Worm (Caenorhabditis elegans): ENCODE measurements around the gene C18A11.3.

C18A11.3 gene

DNA sequence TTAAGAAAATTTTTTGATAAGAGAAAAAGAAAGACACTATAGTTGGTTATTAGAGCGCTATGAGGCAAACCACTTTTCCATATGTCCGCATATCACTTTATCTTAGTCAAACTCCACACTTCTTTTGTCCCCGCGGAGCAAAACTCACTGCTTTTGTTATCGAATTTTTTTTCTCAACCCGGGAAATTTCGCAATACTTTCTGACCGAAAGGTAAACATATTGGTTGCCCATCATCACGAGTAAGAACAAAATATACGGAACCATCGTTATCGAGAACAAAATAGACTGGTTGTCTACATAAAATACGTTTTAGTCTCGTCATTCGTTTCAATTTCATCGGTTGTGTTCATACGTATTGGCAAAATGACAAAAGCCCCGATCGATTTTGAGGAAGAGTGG lies 8.4 kb downstream of the C18A11.3 start, which contains the start of gene C18A11.1 (continued):
- TF ChIP-seq nhr-23 (tag; optimal IDR thresholded peaks at IDR 0.05) (no peak), snpc-4 (tag; optimal IDR thresholded peaks at IDR 0.05) (no peak), ztf-11 (tag; optimal IDR thresholded peaks at IDR 0.05) (no peak), fkh-2 (tag; optimal IDR thresholded peaks at IDR 0.05) (no peak), ama-1 (optimal IDR thresholded peaks at IDR 0.05) (no peak), zag-1 (tag; optimal IDR thresholded peaks at IDR 0.05) (no peak), mml-1 (tag; optimal IDR thresholded peaks at IDR 0.05) (no peak), nhr-25 (tag; optimal IDR thresholded peaks at IDR 0.05) (no peak), R02D3.7 (tag; optimal IDR thresholded peaks at IDR 0.05) (no peak), nhr-77 (tag; optimal IDR thresholded peaks at IDR 0.05) (no peak), egl-5 (tag; optimal IDR thresholded peaks at IDR 0.05) (no peak), ZK546.5 (tag; optimal IDR thresholded peaks at IDR 0.05) (no peak)

ce11 chrX:8074527-8074926 lies 13.6 kb downstream of the C18A11.3 start:
- peak; percentile 83 for TF ChIP-seq elt-2 (tag; optimal IDR thresholded peaks at IDR 0.05)
- TF ChIP-seq nhr-76 (tag; optimal IDR thresholded peaks at IDR 0.05), result no peak

- TF ChIP-seq pqm-1 (tag; optimal IDR thresholded peaks at IDR 0.05), result peak; percentile 61
- TF ChIP-seq elt-2 (tag; optimal IDR thresholded peaks at IDR 0.05), result peak; percentile 33
- TF ChIP-seq ceh-28 (tag; optimal IDR thresholded peaks at IDR 0.05), result no peak
Observed at ce11 chrX:8077748-8078147, 16.8 kb downstream of the C18A11.3 start, which contains the start of gene C46F2.1. TSS of gene C46F2.1 (plus strand) at chrX:8078048.

- TF ChIP-seq skn-1 (tag; optimal IDR thresholded peaks at IDR 0.05), result no peak
- TF ChIP-seq tbx-2 (tag; optimal IDR thresholded peaks at IDR 0.05), result no peak
- no peak for TF ChIP-seq hmg-11 (tag; optimal IDR thresholded peaks at IDR 0.05)
- TF ChIP-seq lsy-12 (tag; optimal IDR thresholded peaks at IDR 0.05), result no peak
- TF ChIP-seq elt-2 (tag; optimal IDR thresholded peaks at IDR 0.05), result peak; percentile 65
- no peak for TF ChIP-seq R02D3.7 (tag; optimal IDR thresholded peaks at IDR 0.05)
- no peak for TF ChIP-seq ceh-16 (tag; optimal IDR thresholded peaks at IDR 0.05)
Observed at ce11 chrX:8078374-8078773, 17.5 kb downstream of the C18A11.3 start.

DNA sequence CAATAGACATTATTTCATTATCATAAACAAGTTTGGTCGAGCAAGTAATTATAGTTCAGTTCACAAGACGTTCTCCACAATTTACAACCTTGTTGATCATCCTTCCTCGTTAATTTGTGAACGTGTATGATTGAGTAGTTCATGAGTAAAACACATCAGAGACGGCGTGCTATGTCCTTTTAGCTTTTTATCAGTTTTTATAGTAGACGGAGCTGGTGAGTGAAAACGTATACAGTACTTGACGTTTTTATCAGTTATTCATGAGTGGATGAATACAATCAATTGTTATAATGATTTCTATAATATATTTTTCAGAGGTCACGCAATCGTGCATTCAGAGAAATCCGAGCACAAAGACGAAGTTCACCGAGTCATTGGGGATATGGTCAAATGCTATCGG lies 18.0 kb downstream of the C18A11.3 start:
- TF ChIP-seq elt-2 (tag; optimal IDR thresholded peaks at IDR 0.05), result peak; percentile 54
- peak; percentile 71 for TF ChIP-seq pqm-1 (tag; optimal IDR thresholded peaks at IDR 0.05)
- TF ChIP-seq ceh-82 (tag; optimal IDR thresholded peaks at IDR 0.05), result no peak
- no peak for TF ChIP-seq lin-39 (tag; optimal IDR thresholded peaks at IDR 0.05)
- TF ChIP-seq ZK546.5 (tag; optimal IDR thresholded peaks at IDR 0.05), result no peak
- TF ChIP-seq pha-4 (tag; optimal IDR thresholded peaks at IDR 0.05), result peak; percentile 2
- no peak for TF ChIP-seq ama-1 (optimal IDR thresholded peaks at IDR 0.05)

- no peak for TF ChIP-seq lin-15B (tag; optimal IDR thresholded peaks at IDR 0.05)
- no peak for TF ChIP-seq tbx-2 (tag; optimal IDR thresholded peaks at IDR 0.05)
- no peak for TF ChIP-seq unc-62 (GFP tag; optimal IDR thresholded peaks at IDR 0.05)
- TF ChIP-seq fos-1 (tag; optimal IDR thresholded peaks at IDR 0.05), result no peak
- TF ChIP-seq fkh-2 (tag; optimal IDR thresholded peaks at IDR 0.05), result no peak
- no peak for TF ChIP-seq aly-2 (tag; optimal IDR thresholded peaks at IDR 0.05)
- no peak for TF ChIP-seq elt-2 (tag; optimal IDR thresholded peaks at IDR 0.05)
- no peak for TF ChIP-seq eor-1 (tag; optimal IDR thresholded peaks at IDR 0.05)
- TF ChIP-seq nhr-25 (tag; optimal IDR thresholded peaks at IDR 0.05), result no peak
Observed at ce11 chrX:8082703-8083102, 21.8 kb downstream of the C18A11.3 start.

DNA sequence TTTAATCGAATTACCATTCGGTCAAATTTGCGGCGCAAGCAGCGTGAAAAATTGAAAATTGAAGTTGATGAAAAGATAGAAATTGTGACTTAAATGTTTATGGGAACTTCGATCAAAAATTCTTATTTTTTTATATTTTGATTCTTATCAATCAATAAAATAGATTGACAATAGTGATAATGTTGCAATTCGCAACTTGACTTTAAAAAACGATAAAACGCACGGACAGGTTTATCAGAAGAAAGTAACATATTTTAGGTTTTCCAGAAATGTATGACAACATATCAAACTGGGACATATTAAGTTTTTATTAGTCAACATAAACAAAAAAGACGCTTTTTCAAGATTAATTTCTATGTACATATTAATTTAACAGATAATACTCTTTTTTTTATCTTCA lies 22.4 kb downstream of the C18A11.3 start:
- TF ChIP-seq nhr-76 (tag; optimal IDR thresholded peaks at IDR 0.05), result no peak
- peak; percentile 26 for TF ChIP-seq elt-2 (tag; optimal IDR thresholded peaks at IDR 0.05)
- TF ChIP-seq ceh-9 (tag; optimal IDR thresholded peaks at IDR 0.05), result no peak
- no peak for TF ChIP-seq ama-1 (optimal IDR thresholded peaks at IDR 0.05)

ce11 chrX:8083919-8084318 lies 23.0 kb downstream of the C18A11.3 start, which contains the start of gene K07E3.4:
TSS of gene K07E3.4 (minus strand) at chrX:8084018.
- peak; percentile 77 for TF ChIP-seq ceh-28 (tag; optimal IDR thresholded peaks at IDR 0.05)
- TF ChIP-seq R02D3.7 (tag; optimal IDR thresholded peaks at IDR 0.05), result no peak
- peak; percentile 53 for TF ChIP-seq jun-1 (tag; optimal IDR thresholded peaks at IDR 0.05)
- peak in 1 of 3 experiments; percentile 62 for TF ChIP-seq elt-3 (tag; optimal IDR thresholded peaks at IDR 0.05)
- TF ChIP-seq hmg-11 (tag; optimal IDR thresholded peaks at IDR 0.05), result no peak
- TF ChIP-seq pqm-1 (tag; optimal IDR thresholded peaks at IDR 0.05), result peak; percentile 71
- no peak for TF ChIP-seq tbx-2 (tag; optimal IDR thresholded peaks at IDR 0.05)
- TF ChIP-seq unc-62 (GFP tag; optimal IDR thresholded peaks at IDR 0.05), result no peak
- TF ChIP-seq sea-2 (GFP tag; optimal IDR thresholded peaks at IDR 0.05), result no peak
- TF ChIP-seq elt-2 (tag; optimal IDR thresholded peaks at IDR 0.05), result peak; percentile 78
- TF ChIP-seq nhr-76 (tag; optimal IDR thresholded peaks at IDR 0.05), result peak; percentile 14
- TF ChIP-seq ceh-16 (tag; optimal IDR thresholded peaks at IDR 0.05), result no peak
- TF ChIP-seq nhr-43 (tag; optimal IDR thresholded peaks at IDR 0.05; ENCODE audit: poor library complexity, severe bottlenecking), result peak; percentile 78
- TF ChIP-seq mml-1 (tag; optimal IDR thresholded peaks at IDR 0.05), result no peak
- TF ChIP-seq nfya-1 (tag; optimal IDR thresholded peaks at IDR 0.05; ENCODE audit: insufficient read depth), result peak; percentile 43
- peak; percentile 12 for TF ChIP-seq snpc-4 (tag; optimal IDR thresholded peaks at IDR 0.05)
- no peak for TF ChIP-seq lin-39 (tag; optimal IDR thresholded peaks at IDR 0.05)
- no peak for TF ChIP-seq ceh-9 (tag; optimal IDR thresholded peaks at IDR 0.05)
- no peak for TF ChIP-seq lsy-12 (tag; optimal IDR thresholded peaks at IDR 0.05)
- TF ChIP-seq egl-27 (tag; optimal IDR thresholded peaks at IDR 0.05), result no peak
- TF ChIP-seq mdl-1 (tag; optimal IDR thresholded peaks at IDR 0.05), result peak; percentile 88
- no peak for TF ChIP-seq pha-4 (tag; optimal IDR thresholded peaks at IDR 0.05)

Measured in whole organism, L3 larva.